Worm (Caenorhabditis elegans) whole organism, young adult: Measurements from ENCODE around the gene arl-8.
"Not testable (repeated sequence)": the region's sequence is repeated elsewhere in the genome, so short reads cannot be mapped to it uniquely, and the experiment has no call there.

ENCODE experiments used
- ama-1 ChIP-seq, 3 experiments: fragments of 150-350 bp in 1 of 3; sonication (generic microtip) in 2 of 3; optimal IDR thresholded peaks; 2 replicates each; lab custom pipeline; 2014 to 2018; ENCODE audit warnings: missing biosample characterization in 2 of 3, missing genetic modification characterization in 2 of 3, missing genetic modification reagents in 2 of 3
- pha-4 ChIP-seq: fragments of 150-350 bp; sonication (generic microtip); optimal IDR thresholded peaks from 2 replicates; lab custom pipeline; 2014; ENCODE audit warnings: missing biosample characterization, missing genetic modification reagents, missing genetic modification characterization
- somi-1 ChIP-seq: fragments of 200-800 bp; sonication (Bioruptor generic); optimal IDR thresholded peaks from 2 replicates; lab custom pipeline; 2018; ENCODE audit warnings: mild to moderate bottlenecking, missing genetic modification characterization, missing compliant biosample characterization
- xnd-1 ChIP-seq: sonication (generic microtip); optimal IDR thresholded peaks from 2 replicates; lab custom pipeline; 2016; ENCODE audit warnings: missing genotype, missing genetic modification reagents, missing genetic modification characterization, missing compliant biosample characterization

- not testable (repeated sequence) for TF ChIP-seq xnd-1 (tag; lab: Kevin White, UChicago); ama-1 (optimal IDR thresholded peaks at IDR 0.05; lab: Kevin White, UChicago); ama-1 (GFP tag; optimal IDR thresholded peaks at IDR 0.05; lab: Kevin White, UChicago); pha-4 (tag; lab: Kevin White, UChicago); somi-1
Observed at ce11 chrIV:14843062-14843461, 45.1 kb downstream of the arl-8 start, which contains the start of gene Y57G11C.20.
